Worm (Caenorhabditis elegans) whole organism, young adult: Measurements from ENCODE around the gene F23H11.5.
A peak's percentile ranks its signal among the peaks of the same experiment; 100 is the strongest.

Experiments used
- B0336.3 ChIP-seq: fragments of 200-800 bp; sonication (Bioruptor generic); IDR thresholded peaks from 2 replicates; pipeline ENCODE4 v1.3.6; 2022; ENCODE audit warnings: missing genetic modification characterization, missing compliant biosample characterization
- C17E4.6 ChIP-seq: fragments of 200-800 bp; sonication (Bioruptor generic); IDR thresholded peaks from 2 replicates; pipeline ENCODE4 v1.3.6; 2022; ENCODE audit warnings: missing genetic modification reagents, missing genetic modification characterization, missing compliant biosample characterization
- D2030.7 ChIP-seq: fragments of 200-800 bp; sonication (Bioruptor generic); IDR thresholded peaks from 2 replicates; pipeline ENCODE4 v1.3.6; 2022; ENCODE audit warnings: missing genetic modification reagents, missing genetic modification characterization, missing compliant biosample characterization
- F23B12.7 ChIP-seq: sonication (generic microtip); optimal IDR thresholded peaks from 2 replicates; lab custom pipeline; 2017; ENCODE audit warnings: missing genetic modification characterization, mild to moderate bottlenecking, missing compliant biosample characterization, antibody characterized with exemption, moderate library complexity; ENCODE audit not compliant: insufficient read depth
- F39B2.1 ChIP-seq: fragments of 200-800 bp; sonication (Bioruptor generic); IDR thresholded peaks from 2 replicates; pipeline ENCODE4 v1.3.6; 2022; ENCODE audit warnings: missing genetic modification reagents, missing genetic modification characterization, missing compliant biosample characterization
- F52B5.7 ChIP-seq: sonication (generic microtip); optimal IDR thresholded peaks from 2 replicates; lab custom pipeline; 2016; ENCODE audit warnings: mild to moderate bottlenecking, missing genetic modification characterization, missing compliant biosample characterization
- Y53G8AR.9 ChIP-seq: fragments of 200-800 bp; sonication (Bioruptor generic); conservative IDR thresholded peaks from 2 replicates; pipeline ENCODE4 v1.3.6; 2022; ENCODE audit warnings: missing genetic modification reagents, missing genetic modification characterization, missing compliant biosample characterization
- Y95B8A.8 ChIP-seq: fragments of 200-800 bp; sonication (Bioruptor generic); IDR thresholded peaks from 2 replicates; pipeline ENCODE4 v1.3.6; 2022; ENCODE audit warnings: missing genetic modification reagents, missing genetic modification characterization, missing compliant biosample characterization
- akir-1 ChIP-seq: fragments of 200-800 bp; sonication (Bioruptor generic); optimal IDR thresholded peaks from 2 replicates; lab custom pipeline; 2018; ENCODE audit warnings: mild to moderate bottlenecking, missing genetic modification characterization, moderate library complexity, missing compliant biosample characterization
- aptf-3 ChIP-seq: fragments of 200-800 bp; sonication (Bioruptor generic); IDR thresholded peaks from 2 replicates; pipeline ENCODE4 v1.3.6; 2022; ENCODE audit warnings: missing genetic modification characterization, missing compliant biosample characterization
- atf-7 ChIP-seq: sonication (generic microtip); optimal IDR thresholded peaks from 2 replicates; lab custom pipeline; 2017; ENCODE audit warnings: mild to moderate bottlenecking, missing genetic modification characterization, missing compliant biosample characterization
- attf-6 ChIP-seq: fragments of 200-800 bp; sonication (Bioruptor generic); IDR thresholded peaks from 2 replicates; pipeline ENCODE4 v1.3.6; 2022; ENCODE audit warnings: missing genetic modification reagents, missing genetic modification characterization, missing compliant biosample characterization
- cebp-1 ChIP-seq, 2 experiments: fragments of 200-800 bp in 1 of 2; sonication (Bioruptor generic) in 1 of 2; sonication (generic microtip) in 1 of 2; IDR thresholded peaks in 1 of 2; optimal IDR thresholded peaks in 1 of 2; 2 replicates each; pipeline versions ENCODE4 v1.3.6 to Lab custom; 2017 to 2022; ENCODE audit warnings: missing compliant biosample characterization in 2 of 2, missing genetic modification characterization in 2 of 2, mild to moderate bottlenecking in 1 of 2, missing genetic modification reagents in 1 of 2, moderate library complexity in 1 of 2
- cebp-2 ChIP-seq: fragments of 200-800 bp; sonication (Bioruptor generic); IDR thresholded peaks from 2 replicates; pipeline ENCODE4 v1.3.6; 2022; ENCODE audit warnings: missing genetic modification characterization, missing compliant biosample characterization
- chd-7 ChIP-seq: sonication (generic microtip); optimal IDR thresholded peaks from 2 replicates; lab custom pipeline; 2016; ENCODE audit warnings: mild to moderate bottlenecking, missing genetic modification characterization, moderate library complexity, missing compliant biosample characterization
- ekl-4 ChIP-seq: fragments of 200-800 bp; sonication (Bioruptor generic); IDR thresholded peaks from 2 replicates; pipeline ENCODE4 v1.3.6; 2022; ENCODE audit warnings: missing genetic modification reagents, missing genetic modification characterization, missing compliant biosample characterization
- fkh-3 ChIP-seq: sonication (generic microtip); optimal IDR thresholded peaks from 2 replicates; lab custom pipeline; 2016; ENCODE audit warnings: mild to moderate bottlenecking, missing genetic modification characterization, missing compliant biosample characterization
- hmg-1.2 ChIP-seq: fragments of 200-800 bp; sonication (Bioruptor generic); IDR thresholded peaks from 2 replicates; pipeline ENCODE4 v1.3.6; 2022; ENCODE audit warnings: missing genetic modification reagents, missing genetic modification characterization, missing compliant biosample characterization
- hsf-1 ChIP-seq: fragments of 200-800 bp; sonication (Bioruptor generic); IDR thresholded peaks from 2 replicates; pipeline ENCODE4 v1.3.6; 2022; ENCODE audit warnings: missing genetic modification reagents, missing genetic modification characterization, missing compliant biosample characterization
- lin-26 ChIP-seq: fragments of 200-800 bp; sonication (Bioruptor generic); IDR thresholded peaks from 2 replicates; pipeline ENCODE4 v1.3.6; 2022; ENCODE audit warnings: missing genetic modification reagents, missing genetic modification characterization, missing compliant biosample characterization
- lin-54 ChIP-seq: fragments of 200-800 bp; sonication (Bioruptor generic); optimal IDR thresholded peaks from 2 replicates; lab custom pipeline; 2018; ENCODE audit warnings: mild to moderate bottlenecking, missing genetic modification characterization, missing compliant biosample characterization
- madf-3 ChIP-seq: fragments of 200-800 bp; sonication (Bioruptor generic); IDR thresholded peaks from 2 replicates; pipeline ENCODE4 v1.3.6; 2022; ENCODE audit warnings: missing genetic modification reagents, missing genetic modification characterization, missing compliant biosample characterization
- madf-6 ChIP-seq: fragments of 200-800 bp; sonication (Bioruptor generic); IDR thresholded peaks from 2 replicates; pipeline ENCODE4 v1.3.6; 2022; ENCODE audit warnings: missing genetic modification reagents, missing genetic modification characterization, missing compliant biosample characterization
- mcd-1 ChIP-seq: fragments of 200-800 bp; sonication (Bioruptor generic); IDR thresholded peaks from 2 replicates; pipeline ENCODE4 v1.3.6; 2022; ENCODE audit warnings: missing genetic modification reagents, missing genetic modification characterization, missing compliant biosample characterization
- mes-4 ChIP-seq: sonication (generic microtip); optimal IDR thresholded peaks from 2 replicates; lab custom pipeline; 2016; ENCODE audit warnings: missing genotype, missing genetic modification characterization, missing compliant biosample characterization
- nfyb-1 ChIP-seq: fragments of 200-800 bp; sonication (Bioruptor generic); IDR thresholded peaks from 2 replicates; pipeline ENCODE4 v1.3.6; 2022; ENCODE audit warnings: missing genetic modification reagents, missing genetic modification characterization, missing compliant biosample characterization
- nhr-120 ChIP-seq: fragments of 200-800 bp; sonication (Bioruptor generic); IDR thresholded peaks from 2 replicates; pipeline ENCODE4 v1.3.6; 2022; ENCODE audit warnings: missing genetic modification characterization, missing compliant biosample characterization
- nhr-179 ChIP-seq: sonication (generic microtip); optimal IDR thresholded peaks from 2 replicates; lab custom pipeline; 2016; ENCODE audit warnings: mild to moderate bottlenecking, missing genetic modification characterization, missing compliant biosample characterization
- pbrm-1 ChIP-seq: fragments of 200-800 bp; sonication (Bioruptor generic); IDR thresholded peaks from 2 replicates; pipeline ENCODE4 v1.3.6; 2022; ENCODE audit warnings: missing genetic modification reagents, missing genetic modification characterization, missing compliant biosample characterization
- rec-8 ChIP-seq, 2 experiments: sonication (generic microtip); optimal IDR thresholded peaks; 2 replicates each; lab custom pipeline; 2016; ENCODE audit warnings: mild to moderate bottlenecking in 2 of 2, missing genetic modification characterization in 2 of 2, missing genetic modification reagents in 2 of 2, missing genotype in 2 of 2, missing biosample characterization in 1 of 2, missing compliant biosample characterization in 1 of 2, moderate library complexity in 1 of 2
- repo-1 ChIP-seq: sonication (generic microtip); optimal IDR thresholded peaks from 2 replicates; lab custom pipeline; 2017; ENCODE audit warnings: mild to moderate bottlenecking, missing genetic modification characterization, missing compliant biosample characterization
- snpc-1.1 ChIP-seq: sonication (generic microtip); optimal IDR thresholded peaks from 2 replicates; lab custom pipeline; 2017; ENCODE audit warnings: missing genetic modification characterization, mild to moderate bottlenecking, missing compliant biosample characterization, antibody characterized with exemption, moderate library complexity, missing genotype, missing genetic modification reagents; ENCODE audit not compliant: insufficient read depth
- snpc-4 ChIP-seq, 5 experiments: fragments of 150-350 bp in 1 of 5; sonication (generic microtip) in 4 of 5; optimal IDR thresholded peaks; 2 replicates each; lab custom pipeline; 2014 to 2018; ENCODE audit warnings: missing genetic modification characterization in 5 of 5, missing biosample characterization in 3 of 5, antibody characterized with exemption in 2 of 5, mild to moderate bottlenecking in 2 of 5, missing compliant biosample characterization in 2 of 5, missing genotype in 2 of 5, moderate library complexity in 2 of 5, missing genetic modification reagents in 1 of 5
- tlf-1 ChIP-seq: fragments of 200-800 bp; sonication (Bioruptor generic); optimal IDR thresholded peaks from 2 replicates; lab custom pipeline; 2018; ENCODE audit warnings: mild to moderate bottlenecking, missing genetic modification characterization, missing compliant biosample characterization

Gene F23H11.5

ce11 chrIII:912778-913177, 2.4 kb upstream of the F23H11.5 start:
- TF ChIP-seq snpc-4 (GFP tag; optimal IDR thresholded peaks at IDR 0.05; lab: Kevin White, UChicago) (peak; percentile 30), snpc-4 (tag; optimal IDR thresholded peaks at IDR 0.05; lab: Kevin White, UChicago) (peak in 1 of 4 experiments; percentile 90), snpc-1.1 (tag; lab: Kevin White, UChicago) (peak; percentile 64), attf-6 (GFP tag; lab: Robert Waterston, UW) (peak; percentile 65; the same call in 1 of the 2 replicates), hmg-1.2 (GFP tag; lab: Robert Waterston, UW) (peak; percentile 31; the same call in 1 of the 2 replicates), pbrm-1 (GFP tag; lab: Robert Waterston, UW) (0 out of 2 replicates have a peak, but pooled peaks have one; percentile 19)

ce11 chrIII:909540-909939, 850 bp downstream of the F23H11.5 start, which contains the start of gene crls-1:
Gene crls-1 (minus strand): TSS chrIII:909902.
- TF ChIP-seq Y53G8AR.9 (GFP tag; lab: Robert Waterston, UW): peak; percentile 53; the same call in 1 of the 2 replicates
- no peak for TF ChIP-seq mes-4
- no peak for TF ChIP-seq cebp-1 (GFP tag; IDR thresholded peaks at IDR 0.05; lab: Robert Waterston, UW)
- TF ChIP-seq cebp-1 (tag; optimal IDR thresholded peaks at IDR 0.05; lab: Kevin White, UChicago): no peak
- TF ChIP-seq Y95B8A.8 (GFP tag; lab: Robert Waterston, UW): 0 out of 2 replicates have a peak, but pooled peaks have one; percentile 17
- TF ChIP-seq F23B12.7: no peak
- TF ChIP-seq F39B2.1 (GFP tag; lab: Robert Waterston, UW): no peak
- no peak for TF ChIP-seq akir-1
- TF ChIP-seq chd-7: peak; percentile 25
- TF ChIP-seq lin-26 (GFP tag; lab: Robert Waterston, UW): no peak
- TF ChIP-seq C17E4.6 (GFP tag; lab: Robert Waterston, UW): no peak
- TF ChIP-seq F52B5.7 (tag; lab: Kevin White, UChicago): peak; percentile 26
- TF ChIP-seq nfyb-1 (GFP tag; lab: Robert Waterston, UW): 0 out of 2 replicates have a peak, but pooled peaks have one; percentile 37
- peak; percentile 58; the same call in 1 of the 2 replicates for TF ChIP-seq ekl-4 (GFP tag; lab: Robert Waterston, UW)
- TF ChIP-seq repo-1 (tag; lab: Kevin White, UChicago): peak; percentile 72
- peak; percentile 59; the same call in 1 of the 2 replicates for TF ChIP-seq hsf-1 (GFP tag; lab: Robert Waterston, UW)
- no peak for TF ChIP-seq nhr-179 (tag; lab: Kevin White, UChicago)
- no peak for TF ChIP-seq lin-54
- peak; percentile 14; the same call in 1 of the 2 replicates for TF ChIP-seq madf-6 (GFP tag; lab: Robert Waterston, UW)
- TF ChIP-seq B0336.3 (GFP tag; lab: Robert Waterston, UW): 0 out of 2 replicates have a peak, but pooled peaks have one; percentile 30
- no peak for TF ChIP-seq atf-7 (tag; lab: Kevin White, UChicago)
- no peak for TF ChIP-seq rec-8 (tag; optimal IDR thresholded peaks at IDR 0.05; lab: Kevin White, UChicago)
- peak; percentile 16 for TF ChIP-seq tlf-1 (GFP tag; lab: Kevin White, UChicago)
- peak; percentile 14; the same call in 1 of the 2 replicates for TF ChIP-seq D2030.7 (GFP tag; lab: Robert Waterston, UW)
- peak; percentile 29 for TF ChIP-seq mcd-1 (GFP tag; lab: Robert Waterston, UW)
- TF ChIP-seq nhr-120 (GFP tag; lab: Robert Waterston, UW): no peak
- TF ChIP-seq madf-3 (GFP tag; lab: Robert Waterston, UW): 0 out of 2 replicates have a peak, but pooled peaks have one; percentile 28
- no peak for TF ChIP-seq cebp-2 (GFP tag; lab: Robert Waterston, UW)
- no peak for TF ChIP-seq fkh-3 (tag; lab: Kevin White, UChicago)

ce11 chrIII:907990-908389, 2.4 kb downstream of the F23H11.5 start:
- TF ChIP-seq akir-1 (no peak), cebp-1 (GFP tag; IDR thresholded peaks at IDR 0.05; lab: Robert Waterston, UW) (no peak), cebp-1 (tag; optimal IDR thresholded peaks at IDR 0.05; lab: Kevin White, UChicago) (peak; percentile 2), hmg-1.2 (GFP tag; lab: Robert Waterston, UW) (peak; percentile 16; the same call in 1 of the 2 replicates), aptf-3 (GFP tag; lab: Robert Waterston, UW) (no peak)
